Worm (Caenorhabditis elegans): Measurements from ENCODE around the gene F49C5.16.

The F49C5.16 gene

ce11 chrII:12542594-12542997 is 5.1 kb upstream of the F49C5.16 start (continued):
- no peak for TF ChIP-seq dpff-1 (tag; optimal IDR thresholded peaks at IDR 0.05)
- TF ChIP-seq ceh-100 (GFP tag; IDR thresholded peaks at IDR 0.05): 0 out of 2 replicates have a peak, but pooled peaks have one; percentile 24
- no peak for TF ChIP-seq attf-6 (GFP tag; IDR thresholded peaks at IDR 0.05)
- TF ChIP-seq mxl-1 (tag; optimal IDR thresholded peaks at IDR 0.05): peak; percentile 34

ce11 chrII:12544533-12544932 is 3.1 kb upstream of the F49C5.16 start, which contains the start of gene F49C5.9:
F49C5.9 (minus strand) TSS chrII:12544633.
- TF ChIP-seq madf-10 (tag; optimal IDR thresholded peaks at IDR 0.05) (no peak), ztf-3 (GFP tag; optimal IDR thresholded peaks at IDR 0.05) (no peak), attf-3 (GFP tag; conservative IDR thresholded peaks at IDR 0.05) (no peak), Y95B8A.8 (GFP tag; IDR thresholded peaks at IDR 0.05) (no peak), ztf-6 (GFP tag; IDR thresholded peaks at IDR 0.05) (no peak), ceh-79 (tag; optimal IDR thresholded peaks at IDR 0.05) (no peak), repo-1 (tag; optimal IDR thresholded peaks at IDR 0.05) (no peak), nfya-2 (GFP tag; IDR thresholded peaks at IDR 0.05) (no peak), D2030.7 (GFP tag; IDR thresholded peaks at IDR 0.05) (no peak), dpl-1 (GFP tag; optimal IDR thresholded peaks at IDR 0.05) (no peak), Y67H2A.10 (GFP tag; conservative IDR thresholded peaks at IDR 0.05) (no peak), lir-1 (GFP tag; conservative IDR thresholded peaks at IDR 0.05) (no peak), F52B5.7 (tag; optimal IDR thresholded peaks at IDR 0.05) (no peak), hmg-1.2 (GFP tag; IDR thresholded peaks at IDR 0.05) (no peak), sptf-2 (GFP tag; optimal IDR thresholded peaks at IDR 0.05) (no peak), let-526 (GFP tag; IDR thresholded peaks at IDR 0.05) (no peak), F10E7.11 (tag; optimal IDR thresholded peaks at IDR 0.05) (no peak), tlf-1 (GFP tag; optimal IDR thresholded peaks at IDR 0.05) (no peak), chd-7 (tag; optimal IDR thresholded peaks at IDR 0.05) (no peak)

- no peak for TF ChIP-seq F57C9.4 (tag; optimal IDR thresholded peaks at IDR 0.05)
- no peak for TF ChIP-seq B0019.2 (GFP tag; conservative IDR thresholded peaks at IDR 0.05)
- TF ChIP-seq Y53G8AR.9 (GFP tag; conservative IDR thresholded peaks at IDR 0.05): no peak
- TF ChIP-seq mel-28 (tag; optimal IDR thresholded peaks at IDR 0.05; ENCODE audit: borderline replicate concordance): no peak
- TF ChIP-seq hrde-1 (tag; optimal IDR thresholded peaks at IDR 0.05; ENCODE audit: borderline replicate concordance): no peak
- no peak for TF ChIP-seq pbrm-1 (GFP tag; IDR thresholded peaks at IDR 0.05)
- TF ChIP-seq hlh-26 (GFP tag; conservative IDR thresholded peaks at IDR 0.05): no peak
- no peak for TF ChIP-seq aptf-2 (GFP tag; conservative IDR thresholded peaks at IDR 0.05)
- TF ChIP-seq lag-1 (GFP tag; IDR thresholded peaks at IDR 0.05): no peak
- TF ChIP-seq xnd-1 (tag; optimal IDR thresholded peaks at IDR 0.05): no peak
- no peak for TF ChIP-seq sea-2 (GFP tag; IDR thresholded peaks at IDR 0.05)
Measured at ce11 chrII:12546413-12546812, 1.2 kb upstream of the F49C5.16 start, which contains the start of the genes F49C5.5 and F49C5.10. F49C5.5 (minus strand) TSS chrII:12546513. F49C5.10 (plus strand) TSS chrII:12546756.

ce11 chrII:12549613-12550012 is 2.0 kb downstream of the F49C5.16 start:
- TF ChIP-seq atf-7 (tag; optimal IDR thresholded peaks at IDR 0.05) (no peak), dpl-1 (GFP tag; optimal IDR thresholded peaks at IDR 0.05) (no peak), xnd-1 (tag; optimal IDR thresholded peaks at IDR 0.05) (no peak), nfya-2 (GFP tag; IDR thresholded peaks at IDR 0.05) (no peak), zfh-2 (GFP tag; conservative IDR thresholded peaks at IDR 0.05) (no peak), hmg-20 (GFP tag; IDR thresholded peaks at IDR 0.05) (no peak), lin-40 (tag; optimal IDR thresholded peaks at IDR 0.05) (no peak), akir-1 (GFP tag; optimal IDR thresholded peaks at IDR 0.05) (no peak), T07F8.4 (tag; optimal IDR thresholded peaks at IDR 0.05) (no peak), ccch-3 (GFP tag; optimal IDR thresholded peaks at IDR 0.05) (no peak), athp-1 (tag; optimal IDR thresholded peaks at IDR 0.05) (no peak)

All from whole organism, young adult.